Fruit fly (Drosophila melanogaster) whole organism, pupa: Measurements from ENCODE around the gene Prosalpha2.

Experiments used
- CG12605 ChIP-seq: fragments of 200-800 bp; sonication (Bioruptor generic); IDR thresholded peaks from 2 replicates; pipeline ENCODE4 v1.3.6; 2022; ENCODE audit warnings: missing biosample characterization, missing genetic modification characterization
- CG13204 ChIP-seq: fragments of 200-800 bp; sonication (Bioruptor generic); optimal IDR thresholded peaks from 2 replicates; lab custom pipeline; 2018; ENCODE audit warnings: missing biosample characterization, mild to moderate bottlenecking, missing genetic modification characterization, moderate library complexity
- CG15710 ChIP-seq: fragments of 200-800 bp; sonication (Bioruptor generic); optimal IDR thresholded peaks from 2 replicates; lab custom pipeline; 2018; ENCODE audit warnings: missing biosample characterization, mild to moderate bottlenecking, missing genetic modification characterization, moderate library complexity
- CG32121 ChIP-seq: fragments of 200-800 bp; sonication (Bioruptor generic); IDR thresholded peaks from 2 replicates; pipeline ENCODE4 v1.3.6; 2022; ENCODE audit warnings: missing biosample characterization, missing genetic modification characterization
- CG34367 ChIP-seq: fragments of 200-800 bp; sonication (Bioruptor generic); optimal IDR thresholded peaks from 2 replicates; lab custom pipeline; 2018; ENCODE audit warnings: missing biosample characterization, mild to moderate bottlenecking, missing genetic modification characterization
- EcR ChIP-seq: fragments of 200-800 bp; sonication (Bioruptor generic); optimal IDR thresholded peaks from 3 replicates; lab custom pipeline; 2019; ENCODE audit warnings: missing biosample characterization, missing genetic modification characterization, mild to moderate bottlenecking, moderate library complexity, missing genetic modification reagents
- Ets98B ChIP-seq: fragments of 200-800 bp; sonication (Bioruptor generic); IDR thresholded peaks from 2 replicates; pipeline ENCODE4 v1.3.6; 2022; ENCODE audit warnings: missing biosample characterization, missing genetic modification characterization
- Pif1A ChIP-seq: fragments of 200-800 bp; sonication (Bioruptor generic); optimal IDR thresholded peaks from 3 replicates; lab custom pipeline; 2016; ENCODE audit warnings: missing biosample characterization, missing genetic modification characterization
- Pif1B ChIP-seq: fragments of 200-800 bp; sonication (Bioruptor generic); optimal IDR thresholded peaks from 3 replicates; lab custom pipeline; 2016; ENCODE audit warnings: missing biosample characterization, missing genetic modification characterization
- Snoo ChIP-seq: fragments of 200-800 bp; sonication (Bioruptor generic); optimal IDR thresholded peaks from 3 replicates; lab custom pipeline; 2017; ENCODE audit warnings: missing biosample characterization, mild to moderate bottlenecking, missing genetic modification characterization, inconsistent platforms
- fd96Ca ChIP-seq: fragments of 200-800 bp; sonication (Bioruptor generic); IDR thresholded peaks from 3 replicates; pipeline ENCODE4 v1.3.6; 2022; ENCODE audit warnings: missing biosample characterization, missing genetic modification characterization

DNA sequence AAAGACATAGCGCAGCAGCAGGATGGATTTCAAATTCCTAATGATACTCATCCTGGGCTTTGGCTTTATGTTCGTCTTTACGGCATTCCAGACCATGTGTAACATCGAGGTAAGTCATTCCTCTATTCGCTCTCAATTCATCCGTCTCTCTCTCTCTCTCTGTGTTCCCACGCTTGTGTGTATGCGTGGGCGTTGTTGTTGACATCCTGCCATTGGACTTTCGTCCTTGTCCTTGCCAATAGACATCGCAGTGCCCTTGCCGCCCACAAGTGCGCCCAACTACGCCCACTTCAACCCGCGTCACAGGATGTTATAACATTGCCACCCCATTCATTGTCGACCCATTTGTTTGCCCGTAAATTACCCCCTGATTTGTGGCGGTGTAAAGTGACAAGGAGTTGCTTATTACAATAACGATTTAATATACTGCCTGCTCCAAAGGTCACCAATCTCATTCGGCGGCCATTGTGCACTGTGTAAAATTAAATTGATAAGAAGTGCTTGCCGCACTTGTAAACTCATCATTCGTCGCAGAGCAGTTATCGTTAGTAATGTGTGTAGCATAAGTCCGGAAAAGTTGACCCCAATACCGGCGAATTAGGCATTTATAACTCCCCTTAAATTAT is 18.6 kb downstream of the Prosalpha2 start:
- TF ChIP-seq Snoo (no peak), fd96Ca (GFP tag; lab: Robert Waterston, UW) (peak; percentile 24; the same call in 1 of the 3 replicates), EcR (peak; percentile 34), CG34367 (no peak), CG32121 (GFP tag; lab: Robert Waterston, UW) (peak; percentile 43), Ets98B (GFP tag; lab: Robert Waterston, UW) (no peak), CG12605 (GFP tag; lab: Robert Waterston, UW) (no peak), Pif1B (GFP tag; lab: Kevin White, UChicago) (no peak), CG13204 (GFP tag; lab: Kevin White, UChicago) (peak; percentile 52), Pif1A (GFP tag; lab: Kevin White, UChicago) (peak; percentile 5), CG15710 (no peak)
